Fruit fly (Drosophila melanogaster): ENCODE results near the gene Rchy1.

Gene Rchy1

DNA sequence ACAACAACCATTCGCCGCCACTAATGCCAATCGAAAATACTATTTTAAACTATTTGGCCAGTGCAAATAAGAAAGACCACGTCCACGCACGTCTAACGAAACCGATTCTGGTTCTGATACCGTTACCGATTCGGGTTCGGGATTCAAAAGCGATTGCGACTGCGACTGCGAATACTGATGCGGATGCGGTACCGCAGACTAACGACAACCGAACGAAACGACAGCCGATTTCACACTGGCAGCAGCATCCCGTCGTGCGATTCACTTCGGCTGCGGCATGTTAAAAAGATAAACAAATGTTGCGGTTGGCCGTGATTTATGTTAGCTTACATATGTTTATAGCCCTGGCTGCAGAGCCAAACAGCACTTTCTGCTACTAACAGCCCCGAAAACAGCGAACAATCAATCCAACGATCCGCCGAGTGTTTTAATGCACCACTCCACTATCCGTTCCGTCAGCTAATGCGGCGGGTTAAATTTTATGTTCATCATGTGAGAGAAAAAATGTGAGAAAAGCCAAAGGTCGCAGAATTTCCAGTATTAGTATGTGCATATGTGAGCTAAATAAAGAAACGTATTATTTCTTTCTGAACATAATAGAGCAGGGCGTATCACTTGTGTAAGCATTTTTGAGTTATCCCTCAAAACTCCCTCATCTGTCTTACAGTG is 54.2 kb downstream of the Rchy1 start, which contains the start of gene DIP-epsilon:
Gene DIP-epsilon, minus strand, starts transcription at position 238 of the 669 bp plus-strand sequence.
- TF ChIP-seq CG14711 (tag; optimal IDR thresholded peaks at IDR 0.05) (no peak), tj (GFP tag; optimal IDR thresholded peaks at IDR 0.05) (no peak), Clk (GFP tag; optimal IDR thresholded peaks at IDR 0.05) (no peak), Crg-1 (GFP tag; optimal IDR thresholded peaks at IDR 0.05) (no peak), Hr96 (GFP tag; optimal IDR thresholded peaks at IDR 0.05) (no peak), CG12768 (GFP tag; optimal IDR thresholded peaks at IDR 0.05) (no peak), toe (GFP tag; optimal IDR thresholded peaks at IDR 0.05) (no peak), CG1620 (GFP tag; optimal IDR thresholded peaks at IDR 0.05) (no peak), CG7045 (GFP tag; optimal IDR thresholded peaks at IDR 0.05) (no peak), Mnt (GFP tag; optimal IDR thresholded peaks at IDR 0.05) (no peak), CG11617 (GFP tag; optimal IDR thresholded peaks at IDR 0.05) (no peak), pad (GFP tag; optimal IDR thresholded peaks at IDR 0.05) (no peak), CG5204 (GFP tag; optimal IDR thresholded peaks at IDR 0.05) (no peak), bab1 (GFP tag; optimal IDR thresholded peaks at IDR 0.05) (no peak), kay (GFP tag; ENCODE audit: borderline replicate concordance) (no peak)
